Worm (Caenorhabditis elegans) whole organism, mixed stage, embryonic: ENCODE results near the gene srw-7.

Experiments used
- M03D4.4 ChIP-seq: sonication (generic microtip); optimal IDR thresholded peaks from 2 replicates; lab custom pipeline; 2017; ENCODE audit warnings: mild to moderate bottlenecking, missing genetic modification characterization, missing compliant biosample characterization
- bed-3 ChIP-seq: fragments of 200-800 bp; sonication (Bioruptor generic); optimal IDR thresholded peaks from 3 replicates; lab custom pipeline; 2018; ENCODE audit warnings: mild to moderate bottlenecking, missing genetic modification characterization, moderate library complexity, missing compliant biosample characterization
- blmp-1 ChIP-seq: fragments of 150-350 bp; optimal IDR thresholded peaks from 2 replicates; lab custom pipeline; 2014; ENCODE audit warnings: missing biosample characterization, missing genetic modification characterization
- ceh-39 ChIP-seq: fragments of 150-350 bp; optimal IDR thresholded peaks from 2 replicates; lab custom pipeline; 2014; ENCODE audit warnings: missing biosample characterization, missing genetic modification characterization
- ceh-43 ChIP-seq: fragments of 200-800 bp; sonication (Bioruptor generic); optimal IDR thresholded peaks from 2 replicates; lab custom pipeline; 2018; ENCODE audit warnings: mild to moderate bottlenecking, missing genetic modification characterization, moderate library complexity, missing compliant biosample characterization
- ceh-83 ChIP-seq: fragments of 200-800 bp; sonication (Bioruptor generic); optimal IDR thresholded peaks from 2 replicates; lab custom pipeline; 2018; ENCODE audit warnings: mild to moderate bottlenecking, missing genetic modification characterization, missing compliant biosample characterization
- ces-1 ChIP-seq: fragments of 150-350 bp; optimal IDR thresholded peaks from 2 replicates; lab custom pipeline; 2014; ENCODE audit warnings: missing biosample characterization, missing genetic modification reagents, missing genetic modification characterization
- cnd-1 ChIP-seq: fragments of 200-800 bp; sonication (Bioruptor generic); optimal IDR thresholded peaks from 2 replicates; lab custom pipeline; 2018; ENCODE audit warnings: mild to moderate bottlenecking, missing genetic modification characterization, missing compliant biosample characterization
- drap-1 ChIP-seq: fragments of 200-800 bp; sonication (Bioruptor generic); optimal IDR thresholded peaks from 3 replicates; lab custom pipeline; 2018; ENCODE audit warnings: mild to moderate bottlenecking, missing genetic modification characterization, missing compliant biosample characterization
- elt-3 ChIP-seq: fragments of 150-350 bp; optimal IDR thresholded peaks from 2 replicates; lab custom pipeline; 2014; ENCODE audit warnings: missing biosample characterization, missing genetic modification characterization
- flh-1 ChIP-seq: fragments of 200-800 bp; sonication (Bioruptor generic); optimal IDR thresholded peaks from 2 replicates; lab custom pipeline; 2018; ENCODE audit warnings: mild to moderate bottlenecking, missing genetic modification characterization, moderate library complexity, missing compliant biosample characterization
- ham-2 ChIP-seq: fragments of 200-800 bp; sonication (Bioruptor generic); optimal IDR thresholded peaks from 2 replicates; lab custom pipeline; 2018; ENCODE audit warnings: mild to moderate bottlenecking, missing genetic modification characterization, missing compliant biosample characterization
- hlh-1 ChIP-seq: fragments of 150-350 bp; optimal IDR thresholded peaks from 2 replicates; lab custom pipeline; 2014; ENCODE audit warnings: missing biosample characterization, missing genetic modification reagents, missing genetic modification characterization
- lin-13 ChIP-seq: fragments of 150-350 bp; optimal IDR thresholded peaks from 2 replicates; lab custom pipeline; 2014; ENCODE audit warnings: missing biosample characterization, missing genetic modification characterization
- lin-32 ChIP-seq: fragments of 200-800 bp; sonication (Bioruptor generic); optimal IDR thresholded peaks from 2 replicates; lab custom pipeline; 2018; ENCODE audit warnings: mild to moderate bottlenecking, missing genetic modification characterization, missing compliant biosample characterization
- lsy-2 ChIP-seq: fragments of 150-350 bp; optimal IDR thresholded peaks from 2 replicates; lab custom pipeline; 2014; ENCODE audit warnings: missing biosample characterization, missing genetic modification characterization
- mab-5 ChIP-seq: fragments of 150-350 bp; optimal IDR thresholded peaks from 2 replicates; lab custom pipeline; 2014; ENCODE audit warnings: missing biosample characterization, missing genetic modification characterization
- mep-1 ChIP-seq: fragments of 150-350 bp; optimal IDR thresholded peaks from 2 replicates; lab custom pipeline; 2017; ENCODE audit warnings: missing biosample characterization, missing genetic modification reagents, missing genetic modification characterization, inconsistent platforms
- mls-2 ChIP-seq: sonication (generic microtip); optimal IDR thresholded peaks from 2 replicates; lab custom pipeline; 2016; ENCODE audit warnings: mild to moderate bottlenecking, missing genetic modification characterization, moderate library complexity, missing compliant biosample characterization
- nhr-12 ChIP-seq: fragments of 150-350 bp; optimal IDR thresholded peaks from 2 replicates; lab custom pipeline; 2014; ENCODE audit warnings: missing biosample characterization, missing genetic modification characterization
- nhr-2 ChIP-seq: fragments of 150-350 bp; optimal IDR thresholded peaks from 2 replicates; lab custom pipeline; 2014; ENCODE audit warnings: missing biosample characterization, missing genetic modification characterization
- nhr-237 ChIP-seq: fragments of 150-350 bp; optimal IDR thresholded peaks from 2 replicates; lab custom pipeline; 2014; ENCODE audit warnings: missing biosample characterization, missing genetic modification characterization
- nhr-28 ChIP-seq: fragments of 150-350 bp; optimal IDR thresholded peaks from 2 replicates; lab custom pipeline; 2014; ENCODE audit warnings: missing biosample characterization, missing genetic modification characterization
- nhr-76 ChIP-seq: sonication (generic microtip); optimal IDR thresholded peaks from 2 replicates; lab custom pipeline; 2017; ENCODE audit warnings: missing biosample characterization, missing genetic modification characterization
- snpc-4 ChIP-seq: fragments of 150-350 bp; optimal IDR thresholded peaks from 2 replicates; lab custom pipeline; 2014; ENCODE audit warnings: missing biosample characterization, missing genetic modification characterization
- sptf-1 ChIP-seq: sonication (generic microtip); optimal IDR thresholded peaks from 2 replicates; lab custom pipeline; 2017; ENCODE audit warnings: mild to moderate bottlenecking, missing genetic modification characterization, moderate library complexity, missing compliant biosample characterization
- tbx-8 ChIP-seq: fragments of 200-800 bp; sonication (Bioruptor generic); optimal IDR thresholded peaks from 2 replicates; lab custom pipeline; 2018; ENCODE audit warnings: mild to moderate bottlenecking, missing genetic modification characterization, moderate library complexity, missing compliant biosample characterization
- unc-120 ChIP-seq: sonication (generic microtip); optimal IDR thresholded peaks from 2 replicates; lab custom pipeline; 2017; ENCODE audit warnings: missing genetic modification characterization, missing compliant biosample characterization; ENCODE audit not compliant: poor library complexity, severe bottlenecking
- unc-39 ChIP-seq: fragments of 150-350 bp; optimal IDR thresholded peaks from 2 replicates; lab custom pipeline; 2014; ENCODE audit warnings: missing biosample characterization, missing genetic modification characterization
- unc-62 ChIP-seq: fragments of 150-350 bp; optimal IDR thresholded peaks from 2 replicates; lab custom pipeline; 2014; ENCODE audit warnings: missing biosample characterization, missing genetic modification reagents, missing genetic modification characterization
- ztf-11 ChIP-seq: fragments of 150-350 bp; optimal IDR thresholded peaks from 2 replicates; lab custom pipeline; 2014; ENCODE audit warnings: missing biosample characterization, missing genetic modification characterization

srw-7 gene

DNA sequence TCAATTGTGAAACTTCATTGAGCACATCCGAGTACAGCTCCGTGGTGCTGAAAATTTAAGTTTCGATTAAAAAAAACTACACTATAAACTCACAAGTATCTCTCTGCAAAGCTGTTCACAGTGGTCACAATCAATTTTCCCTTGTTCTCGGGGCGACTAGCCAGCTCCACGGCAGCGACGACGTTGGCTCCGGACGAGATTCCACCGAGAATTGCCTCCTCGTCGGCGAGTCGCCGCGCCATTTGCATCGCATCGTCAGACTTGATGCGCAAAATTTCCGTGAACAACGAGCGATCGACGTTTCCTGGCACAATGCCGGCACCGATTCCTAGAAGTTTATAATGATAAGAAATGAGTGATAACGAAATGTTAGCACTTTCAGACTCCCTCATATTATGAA is 31.4 kb upstream of the srw-7 start:
- TF ChIP-seq tbx-8 (no peak), nhr-2 (no peak), flh-1 (GFP tag; lab: Kevin White, UChicago) (no peak), ham-2 (GFP tag; lab: Kevin White, UChicago) (no peak), drap-1 (GFP tag; lab: Kevin White, UChicago) (no peak), cnd-1 (tag; lab: Kevin White, UChicago) (no peak), snpc-4 (tag; lab: Kevin White, UChicago) (no peak), ztf-11 (no peak), sptf-1 (tag; lab: Kevin White, UChicago) (no peak), mls-2 (tag; lab: Kevin White, UChicago) (no peak), ces-1 (GFP tag; lab: Kevin White, UChicago) (no peak), unc-39 (tag; lab: Kevin White, UChicago) (no peak), unc-62 (GFP tag; lab: Kevin White, UChicago) (no peak), lin-13 (tag; lab: Kevin White, UChicago) (no peak), nhr-12 (no peak), mep-1 (tag; lab: Kevin White, UChicago) (no peak)

DNA sequence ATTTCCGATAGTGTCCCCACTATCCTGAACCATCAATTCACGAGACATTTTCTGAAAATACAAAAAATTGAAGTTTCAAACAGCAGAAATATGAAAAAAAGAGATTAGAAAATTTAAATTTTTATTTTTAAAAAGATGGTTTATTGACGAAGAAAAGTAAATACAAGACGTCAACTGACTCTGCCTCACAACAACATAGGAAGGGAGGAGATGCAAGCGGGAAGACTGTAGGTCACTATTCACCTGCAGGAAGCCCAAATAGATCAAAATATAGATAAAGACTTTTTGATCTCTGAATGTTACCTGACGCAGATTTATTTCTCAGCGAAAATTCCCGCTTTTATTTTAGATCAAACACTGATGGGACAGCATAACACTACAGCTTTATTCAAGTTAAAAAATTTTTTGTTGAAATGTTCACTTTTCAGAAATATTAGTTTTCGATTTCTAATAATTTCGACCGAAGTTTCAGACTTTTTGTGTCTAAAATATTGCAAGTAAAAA is 29.9 kb upstream of the srw-7 start, which contains the start of gene cysl-3:
cysl-3 (minus strand) TSS at position 51 of the 504 bp plus-strand sequence.
- TF ChIP-seq unc-39 (tag; lab: Kevin White, UChicago) (no peak), ceh-43 (no peak), mls-2 (tag; lab: Kevin White, UChicago) (no peak), mep-1 (tag; lab: Kevin White, UChicago) (no peak), snpc-4 (tag; lab: Kevin White, UChicago) (no peak), M03D4.4 (tag; lab: Kevin White, UChicago) (no peak), ceh-39 (tag; lab: Kevin White, UChicago) (no peak), flh-1 (GFP tag; lab: Kevin White, UChicago) (no peak), nhr-12 (no peak), elt-3 (tag; lab: Kevin White, UChicago) (no peak), blmp-1 (tag; lab: Kevin White, UChicago) (no peak), ces-1 (GFP tag; lab: Kevin White, UChicago) (no peak), nhr-237 (tag; lab: Kevin White, UChicago) (no peak), hlh-1 (tag; lab: Kevin White, UChicago) (no peak), lin-32 (no peak), tbx-8 (no peak), lsy-2 (tag; lab: Kevin White, UChicago) (no peak), unc-62 (GFP tag; lab: Kevin White, UChicago) (no peak), mab-5 (tag; lab: Kevin White, UChicago) (no peak)

DNA sequence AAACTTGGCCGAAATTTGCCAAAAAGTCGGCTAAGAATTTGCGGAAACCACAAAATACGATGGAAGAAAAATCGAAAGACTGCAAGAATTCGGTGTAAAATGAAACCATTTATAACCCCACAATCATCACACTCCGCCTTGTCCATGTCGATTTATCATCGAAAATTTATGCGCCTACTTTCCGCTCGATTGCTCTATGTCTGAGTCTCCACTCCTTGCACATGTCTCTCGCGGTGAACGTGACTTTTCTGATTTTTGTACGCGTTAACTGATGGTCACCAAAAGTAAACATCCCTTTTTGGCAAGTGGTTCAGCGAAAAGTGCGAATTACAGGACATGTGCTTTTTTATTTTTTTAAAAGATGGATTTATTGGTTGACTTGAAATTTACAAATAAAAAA is 29.1 kb upstream of the srw-7 start:
- TF ChIP-seq ztf-11 (no peak), M03D4.4 (tag; lab: Kevin White, UChicago) (no peak), ceh-43 (no peak), nhr-28 (tag; lab: Kevin White, UChicago) (no peak), snpc-4 (tag; lab: Kevin White, UChicago) (no peak), lin-32 (no peak), hlh-1 (tag; lab: Kevin White, UChicago) (no peak), sptf-1 (tag; lab: Kevin White, UChicago) (no peak), unc-39 (tag; lab: Kevin White, UChicago) (no peak), unc-62 (GFP tag; lab: Kevin White, UChicago) (no peak), bed-3 (GFP tag; lab: Kevin White, UChicago) (no peak)

DNA sequence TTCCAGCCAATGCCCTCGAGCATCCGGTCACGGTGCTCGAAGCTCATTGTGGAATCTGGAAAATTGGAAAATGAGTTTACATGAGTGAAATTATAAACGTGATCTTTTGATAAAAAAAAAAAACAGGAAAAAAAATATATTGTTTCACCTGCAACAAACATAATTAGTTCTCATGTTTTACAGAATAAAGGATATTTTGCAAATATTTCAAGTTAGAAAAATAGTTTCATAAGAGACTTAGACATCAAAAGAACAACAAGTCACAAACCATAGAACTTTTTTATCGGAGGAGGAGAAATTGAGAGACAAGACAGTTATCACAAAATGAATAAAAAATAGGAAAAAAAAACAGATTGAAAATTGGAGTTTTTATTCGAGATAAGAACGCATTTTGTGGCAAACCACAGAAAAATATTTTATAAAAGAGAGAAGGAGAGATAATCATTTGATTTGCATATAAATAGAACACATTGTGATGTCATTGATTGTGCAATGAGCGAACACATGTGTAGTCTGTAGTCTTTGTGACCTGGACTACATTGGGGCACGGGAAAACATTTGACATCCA is 21.8 kb upstream of the srw-7 start, which contains the start of gene R08F11.1:
R08F11.1 (minus strand) TSS at position 51 of the 568 bp plus-strand sequence.
- no peak for TF ChIP-seq drap-1 (GFP tag; lab: Kevin White, UChicago)
- no peak for TF ChIP-seq ceh-83 (GFP tag; lab: Kevin White, UChicago)
- TF ChIP-seq ztf-11, result no peak

ce11 chrV:3788538-3788937 is 17.5 kb upstream of the srw-7 start:
- TF ChIP-seq bed-3 (GFP tag; lab: Kevin White, UChicago), result no peak
- no peak for TF ChIP-seq flh-1 (GFP tag; lab: Kevin White, UChicago)
- no peak for TF ChIP-seq mls-2 (tag; lab: Kevin White, UChicago)
- TF ChIP-seq unc-39 (tag; lab: Kevin White, UChicago), result no peak
- no peak for TF ChIP-seq nhr-76 (tag; lab: Kevin White, UChicago)
- no peak for TF ChIP-seq lin-13 (tag; lab: Kevin White, UChicago)
- TF ChIP-seq unc-62 (GFP tag; lab: Kevin White, UChicago), result no peak
- no peak for TF ChIP-seq nhr-2
- no peak for TF ChIP-seq cnd-1 (tag; lab: Kevin White, UChicago)
- TF ChIP-seq sptf-1 (tag; lab: Kevin White, UChicago), result no peak
- TF ChIP-seq blmp-1 (tag; lab: Kevin White, UChicago), result no peak
- no peak for TF ChIP-seq M03D4.4 (tag; lab: Kevin White, UChicago)
- TF ChIP-seq mep-1 (tag; lab: Kevin White, UChicago), result no peak
- no peak for TF ChIP-seq unc-120 (tag; lab: Kevin White, UChicago)
- TF ChIP-seq lin-32, result no peak
